Worm (Caenorhabditis elegans) whole organism, young adult: Measurements from ENCODE around the gene rfth-1.
A peak's percentile ranks its signal among the peaks of the same experiment; 100 is the strongest.

Experiments used
- B0336.3 ChIP-seq: fragments of 200-800 bp; sonication (Bioruptor generic); IDR thresholded peaks from 2 replicates; pipeline ENCODE4 v1.3.6; 2022; ENCODE audit warnings: missing genetic modification characterization, missing compliant biosample characterization
- C17E4.6 ChIP-seq: fragments of 200-800 bp; sonication (Bioruptor generic); IDR thresholded peaks from 2 replicates; pipeline ENCODE4 v1.3.6; 2022; ENCODE audit warnings: missing genetic modification reagents, missing genetic modification characterization, missing compliant biosample characterization
- D2030.7 ChIP-seq: fragments of 200-800 bp; sonication (Bioruptor generic); IDR thresholded peaks from 2 replicates; pipeline ENCODE4 v1.3.6; 2022; ENCODE audit warnings: missing genetic modification reagents, missing genetic modification characterization, missing compliant biosample characterization
- F10E7.11 ChIP-seq: sonication (generic microtip); optimal IDR thresholded peaks from 2 replicates; lab custom pipeline; 2017; ENCODE audit warnings: mild to moderate bottlenecking, missing genetic modification characterization, moderate library complexity, missing compliant biosample characterization
- F23B12.7 ChIP-seq: sonication (generic microtip); optimal IDR thresholded peaks from 2 replicates; lab custom pipeline; 2017; ENCODE audit warnings: missing genetic modification characterization, mild to moderate bottlenecking, missing compliant biosample characterization, antibody characterized with exemption, moderate library complexity; ENCODE audit not compliant: insufficient read depth
- F37B4.10 ChIP-seq: fragments of 200-800 bp; sonication (Bioruptor generic); IDR thresholded peaks from 2 replicates; pipeline ENCODE4 v1.3.6; 2022; ENCODE audit warnings: missing genetic modification characterization, missing compliant biosample characterization
- F39B2.1 ChIP-seq: fragments of 200-800 bp; sonication (Bioruptor generic); IDR thresholded peaks from 2 replicates; pipeline ENCODE4 v1.3.6; 2022; ENCODE audit warnings: missing genetic modification reagents, missing genetic modification characterization, missing compliant biosample characterization
- F49E8.2 ChIP-seq: sonication (generic microtip); optimal IDR thresholded peaks from 3 replicates; lab custom pipeline; 2017; ENCODE audit warnings: missing genetic modification characterization, mild to moderate bottlenecking, missing compliant biosample characterization, antibody characterized with exemption, moderate library complexity; ENCODE audit not compliant: insufficient read depth
- F52B5.7 ChIP-seq: sonication (generic microtip); optimal IDR thresholded peaks from 2 replicates; lab custom pipeline; 2016; ENCODE audit warnings: mild to moderate bottlenecking, missing genetic modification characterization, missing compliant biosample characterization
- F55B11.4 ChIP-seq: sonication (generic microtip); optimal IDR thresholded peaks from 2 replicates; lab custom pipeline; 2016; ENCODE audit warnings: missing compliant biosample characterization, missing genetic modification characterization, borderline replicate concordance; ENCODE audit not compliant: insufficient read depth
- F57C9.4 ChIP-seq: sonication (generic microtip); optimal IDR thresholded peaks from 2 replicates; lab custom pipeline; 2017; ENCODE audit warnings: mild to moderate bottlenecking, missing genetic modification characterization, missing compliant biosample characterization
- K11D2.4 ChIP-seq: fragments of 200-800 bp; sonication (Bioruptor generic); IDR thresholded peaks from 2 replicates; pipeline ENCODE4 v1.3.6; 2022; ENCODE audit warnings: missing genetic modification reagents, missing genetic modification characterization, missing compliant biosample characterization
- T07F8.4 ChIP-seq: sonication (generic microtip); optimal IDR thresholded peaks from 2 replicates; lab custom pipeline; 2016; ENCODE audit warnings: mild to moderate bottlenecking, missing genetic modification characterization, moderate library complexity, missing compliant biosample characterization
- T26A5.8 ChIP-seq: sonication (generic microtip); optimal IDR thresholded peaks from 2 replicates; lab custom pipeline; 2016; ENCODE audit warnings: missing genetic modification characterization, missing compliant biosample characterization
- Y56A3A.18 ChIP-seq: fragments of 200-800 bp; sonication (Bioruptor generic); IDR thresholded peaks from 2 replicates; pipeline ENCODE4 v1.3.6; 2022; ENCODE audit warnings: missing genetic modification reagents, missing genetic modification characterization, missing compliant biosample characterization
- Y95B8A.8 ChIP-seq: fragments of 200-800 bp; sonication (Bioruptor generic); IDR thresholded peaks from 2 replicates; pipeline ENCODE4 v1.3.6; 2022; ENCODE audit warnings: missing genetic modification reagents, missing genetic modification characterization, missing compliant biosample characterization
- ZK185.1 ChIP-seq: sonication (generic microtip); optimal IDR thresholded peaks from 2 replicates; lab custom pipeline; 2016; ENCODE audit warnings: mild to moderate bottlenecking, missing genetic modification characterization, missing compliant biosample characterization; ENCODE audit not compliant: poor library complexity, severe bottlenecking
- akir-1 ChIP-seq: fragments of 200-800 bp; sonication (Bioruptor generic); optimal IDR thresholded peaks from 2 replicates; lab custom pipeline; 2018; ENCODE audit warnings: mild to moderate bottlenecking, missing genetic modification characterization, moderate library complexity, missing compliant biosample characterization
- ama-1 ChIP-seq, 3 experiments: fragments of 150-350 bp in 1 of 3; sonication (generic microtip) in 2 of 3; optimal IDR thresholded peaks; 2 replicates each; lab custom pipeline; 2014 to 2018; ENCODE audit warnings: missing biosample characterization in 2 of 3, missing genetic modification characterization in 2 of 3, missing genetic modification reagents in 2 of 3
- aptf-3 ChIP-seq: fragments of 200-800 bp; sonication (Bioruptor generic); IDR thresholded peaks from 2 replicates; pipeline ENCODE4 v1.3.6; 2022; ENCODE audit warnings: missing genetic modification characterization, missing compliant biosample characterization
- atf-7 ChIP-seq: sonication (generic microtip); optimal IDR thresholded peaks from 2 replicates; lab custom pipeline; 2017; ENCODE audit warnings: mild to moderate bottlenecking, missing genetic modification characterization, missing compliant biosample characterization
- attf-5 ChIP-seq: fragments of 200-800 bp; sonication (Bioruptor generic); optimal IDR thresholded peaks from 2 replicates; lab custom pipeline; 2018; ENCODE audit warnings: mild to moderate bottlenecking, missing genetic modification characterization, missing compliant biosample characterization
- attf-6 ChIP-seq: fragments of 200-800 bp; sonication (Bioruptor generic); IDR thresholded peaks from 2 replicates; pipeline ENCODE4 v1.3.6; 2022; ENCODE audit warnings: missing genetic modification reagents, missing genetic modification characterization, missing compliant biosample characterization
- bed-2 ChIP-seq: fragments of 200-800 bp; sonication (Bioruptor generic); IDR thresholded peaks from 2 replicates; pipeline ENCODE4 v1.3.6; 2022; ENCODE audit warnings: missing genetic modification reagents, missing genetic modification characterization, missing compliant biosample characterization
- cebp-1 ChIP-seq, 2 experiments: fragments of 200-800 bp in 1 of 2; sonication (Bioruptor generic) in 1 of 2; sonication (generic microtip) in 1 of 2; IDR thresholded peaks in 1 of 2; optimal IDR thresholded peaks in 1 of 2; 2 replicates each; pipeline versions ENCODE4 v1.3.6 to Lab custom; 2017 to 2022; ENCODE audit warnings: missing compliant biosample characterization in 2 of 2, missing genetic modification characterization in 2 of 2, mild to moderate bottlenecking in 1 of 2, missing genetic modification reagents in 1 of 2, moderate library complexity in 1 of 2
- ceh-40 ChIP-seq: fragments of 200-800 bp; sonication (Bioruptor generic); IDR thresholded peaks from 2 replicates; pipeline ENCODE4 v1.3.6; 2022; ENCODE audit warnings: missing genetic modification characterization, missing compliant biosample characterization
- dpl-1 ChIP-seq: fragments of 150-350 bp; optimal IDR thresholded peaks from 2 replicates; lab custom pipeline; 2014; ENCODE audit warnings: missing biosample characterization, missing genetic modification reagents, missing genetic modification characterization
- egl-18 ChIP-seq: fragments of 200-800 bp; sonication (Bioruptor generic); IDR thresholded peaks from 2 replicates; pipeline ENCODE4 v1.3.6; 2022; ENCODE audit warnings: missing genetic modification reagents, missing genetic modification characterization, missing compliant biosample characterization
- fkh-3 ChIP-seq: sonication (generic microtip); optimal IDR thresholded peaks from 2 replicates; lab custom pipeline; 2016; ENCODE audit warnings: mild to moderate bottlenecking, missing genetic modification characterization, missing compliant biosample characterization
- him-1 ChIP-seq: sonication (generic microtip); optimal IDR thresholded peaks from 2 replicates; lab custom pipeline; 2016; ENCODE audit warnings: missing genotype, missing genetic modification reagents, missing genetic modification characterization, missing compliant biosample characterization
- let-526 ChIP-seq: fragments of 200-800 bp; sonication (Bioruptor generic); IDR thresholded peaks from 2 replicates; pipeline ENCODE4 v1.3.6; 2022; ENCODE audit warnings: missing genetic modification reagents, missing genetic modification characterization, missing compliant biosample characterization
- lin-26 ChIP-seq: fragments of 200-800 bp; sonication (Bioruptor generic); IDR thresholded peaks from 2 replicates; pipeline ENCODE4 v1.3.6; 2022; ENCODE audit warnings: missing genetic modification reagents, missing genetic modification characterization, missing compliant biosample characterization
- lin-40 ChIP-seq: sonication (generic microtip); optimal IDR thresholded peaks from 2 replicates; lab custom pipeline; 2016; ENCODE audit warnings: missing genetic modification characterization, mild to moderate bottlenecking, missing compliant biosample characterization, missing genotype, missing genetic modification reagents
- lir-1 ChIP-seq: fragments of 200-800 bp; sonication (Bioruptor generic); conservative IDR thresholded peaks from 2 replicates; pipeline ENCODE4 v1.3.6; 2022; ENCODE audit warnings: missing genetic modification reagents, missing genetic modification characterization, missing compliant biosample characterization
- lsl-1 ChIP-seq: fragments of 200-800 bp; sonication (Bioruptor generic); optimal IDR thresholded peaks from 2 replicates; lab custom pipeline; 2018; ENCODE audit warnings: mild to moderate bottlenecking, missing genetic modification characterization, moderate library complexity, missing compliant biosample characterization
- madf-6 ChIP-seq: fragments of 200-800 bp; sonication (Bioruptor generic); IDR thresholded peaks from 2 replicates; pipeline ENCODE4 v1.3.6; 2022; ENCODE audit warnings: missing genetic modification reagents, missing genetic modification characterization, missing compliant biosample characterization
- nfya-1 ChIP-seq: sonication (generic microtip); optimal IDR thresholded peaks from 2 replicates; lab custom pipeline; 2017; ENCODE audit warnings: antibody characterized with exemption, missing compliant biosample characterization, missing genetic modification characterization, borderline replicate concordance; ENCODE audit not compliant: insufficient read depth
- nhr-120 ChIP-seq: fragments of 200-800 bp; sonication (Bioruptor generic); IDR thresholded peaks from 2 replicates; pipeline ENCODE4 v1.3.6; 2022; ENCODE audit warnings: missing genetic modification characterization, missing compliant biosample characterization
- nhr-27 ChIP-seq: fragments of 200-800 bp; sonication (Bioruptor generic); optimal IDR thresholded peaks from 2 replicates; lab custom pipeline; 2018; ENCODE audit warnings: mild to moderate bottlenecking, missing genetic modification characterization, moderate library complexity, missing compliant biosample characterization
- rec-8 ChIP-seq, 2 experiments: sonication (generic microtip); optimal IDR thresholded peaks; 2 replicates each; lab custom pipeline; 2016; ENCODE audit warnings: mild to moderate bottlenecking in 2 of 2, missing genetic modification characterization in 2 of 2, missing genetic modification reagents in 2 of 2, missing genotype in 2 of 2, missing biosample characterization in 1 of 2, missing compliant biosample characterization in 1 of 2, moderate library complexity in 1 of 2
- sea-2 ChIP-seq: fragments of 200-800 bp; sonication (Bioruptor generic); IDR thresholded peaks from 2 replicates; pipeline ENCODE4 v1.3.6; 2022; ENCODE audit warnings: missing genetic modification characterization, missing compliant biosample characterization
- somi-1 ChIP-seq: fragments of 200-800 bp; sonication (Bioruptor generic); optimal IDR thresholded peaks from 2 replicates; lab custom pipeline; 2018; ENCODE audit warnings: mild to moderate bottlenecking, missing genetic modification characterization, missing compliant biosample characterization
- sptf-2 ChIP-seq: fragments of 200-800 bp; sonication (Bioruptor generic); optimal IDR thresholded peaks from 2 replicates; lab custom pipeline; 2018; ENCODE audit warnings: mild to moderate bottlenecking, missing genetic modification characterization, missing compliant biosample characterization
- xnd-1 ChIP-seq: sonication (generic microtip); optimal IDR thresholded peaks from 2 replicates; lab custom pipeline; 2016; ENCODE audit warnings: missing genotype, missing genetic modification reagents, missing genetic modification characterization, missing compliant biosample characterization
- ztf-18 ChIP-seq: sonication (generic microtip); optimal IDR thresholded peaks from 2 replicates; lab custom pipeline; 2016; ENCODE audit warnings: missing genotype, mild to moderate bottlenecking, missing genetic modification characterization, missing compliant biosample characterization
- ztf-22 ChIP-seq: fragments of 200-800 bp; sonication (Bioruptor generic); optimal IDR thresholded peaks from 2 replicates; lab custom pipeline; 2018; ENCODE audit warnings: mild to moderate bottlenecking, missing genetic modification characterization, moderate library complexity, missing compliant biosample characterization
- ztf-26 ChIP-seq: sonication (generic microtip); optimal IDR thresholded peaks from 2 replicates; lab custom pipeline; 2017; ENCODE audit warnings: missing genetic modification characterization, missing compliant biosample characterization

rfth-1 gene

ce11 chrIV:4511259-4511890, at the start of gene rfth-1, which contains the start of gene ZK180.8 (continued):
- TF ChIP-seq lin-26 (GFP tag; lab: Robert Waterston, UW) (0 out of 2 replicates have a peak, but pooled peaks have one; percentile 22), sea-2 (GFP tag; lab: Robert Waterston, UW) (no peak), ztf-22 (GFP tag; lab: Kevin White, UChicago) (no peak), aptf-3 (no peak), F49E8.2 (tag; lab: Kevin White, UChicago) (peak; percentile 28), egl-18 (GFP tag; lab: Robert Waterston, UW) (no peak), xnd-1 (tag; lab: Kevin White, UChicago) (no peak), Y56A3A.18 (no peak), him-1 (peak; percentile 14), ama-1 (optimal IDR thresholded peaks at IDR 0.05; lab: Kevin White, UChicago) (no peak), ama-1 (GFP tag; optimal IDR thresholded peaks at IDR 0.05; lab: Kevin White, UChicago) (peak in 1 of 2 experiments; percentile 58), sptf-2 (GFP tag; lab: Kevin White, UChicago) (no peak), fkh-3 (tag; lab: Kevin White, UChicago) (no peak), K11D2.4 (GFP tag; lab: Robert Waterston, UW) (no peak), atf-7 (no peak), F10E7.11 (tag; lab: Kevin White, UChicago) (no peak), let-526 (GFP tag; lab: Robert Waterston, UW) (no peak), attf-6 (GFP tag; lab: Robert Waterston, UW) (no peak), F39B2.1 (GFP tag; lab: Robert Waterston, UW) (0 out of 2 replicates have a peak, but pooled peaks have one; percentile 57), ztf-26 (no peak), B0336.3 (GFP tag; lab: Robert Waterston, UW) (peak; percentile 50; the same call in 1 of the 2 replicates), lir-1 (GFP tag; lab: Robert Waterston, UW) (no peak), nfya-1 (tag; lab: Kevin White, UChicago) (no peak), bed-2 (GFP tag; lab: Robert Waterston, UW) (no peak), F52B5.7 (tag; lab: Kevin White, UChicago) (no peak), C17E4.6 (GFP tag; lab: Robert Waterston, UW) (no peak), F57C9.4 (tag; lab: Kevin White, UChicago) (no peak), F37B4.10 (GFP tag; lab: Robert Waterston, UW) (no peak), nhr-120 (GFP tag; lab: Robert Waterston, UW) (no peak), D2030.7 (GFP tag; lab: Robert Waterston, UW) (no peak), rec-8 (tag; optimal IDR thresholded peaks at IDR 0.05; lab: Kevin White, UChicago) (no peak), lin-40 (no peak), F55B11.4 (no peak), akir-1 (GFP tag; lab: Kevin White, UChicago) (no peak), attf-5 (GFP tag; lab: Kevin White, UChicago) (no peak), Y95B8A.8 (no peak), madf-6 (peak; percentile 48), T26A5.8 (tag; lab: Kevin White, UChicago) (no peak), F23B12.7 (no peak), somi-1 (GFP tag; lab: Kevin White, UChicago) (peak; percentile 13), ZK185.1 (tag; lab: Kevin White, UChicago) (no peak), cebp-1 (GFP tag; IDR thresholded peaks at IDR 0.05; lab: Robert Waterston, UW) (no peak), cebp-1 (tag; optimal IDR thresholded peaks at IDR 0.05; lab: Kevin White, UChicago) (peak; percentile 23), ceh-40 (no peak), ztf-18 (tag; lab: Kevin White, UChicago) (no peak), nhr-27 (tag; lab: Kevin White, UChicago) (no peak), T07F8.4 (tag; lab: Kevin White, UChicago) (no peak), lsl-1 (GFP tag; lab: Kevin White, UChicago) (no peak), dpl-1 (GFP tag; lab: Kevin White, UChicago) (no peak)
